Fruit fly (Drosophila melanogaster): ENCODE measurements around the gene CG9396.

Gene CG9396

dm6 chr3R:9604445-9605020 lies 33.1 kb upstream of the CG9396 start:
- TF ChIP-seq Ravus (GFP tag; IDR thresholded peaks at IDR 0.05) = no peak
- TF ChIP-seq Nf-YA (GFP tag; IDR thresholded peaks at IDR 0.05) = no peak
- TF ChIP-seq Antp (GFP tag; optimal IDR thresholded peaks at IDR 0.05) = no peak
- peak; percentile 82 for TF ChIP-seq zen (tag; optimal IDR thresholded peaks at IDR 0.05)
- 0 out of 4 replicates have a peak, but pooled peaks have one; percentile 21 for TF ChIP-seq chinmo (GFP tag; IDR thresholded peaks at IDR 0.05; ENCODE audit: partially characterized antibody)
- TF ChIP-seq CG9876 (GFP tag; optimal IDR thresholded peaks at IDR 0.05) = no peak
- TF ChIP-seq CG33557 (GFP tag; optimal IDR thresholded peaks at IDR 0.05) = no peak
- TF ChIP-seq CG11456 (GFP tag; IDR thresholded peaks at IDR 0.05) = no peak
- TF ChIP-seq cad (GFP tag; optimal IDR thresholded peaks at IDR 0.05) = peak; percentile 87
- no peak for TF ChIP-seq CG18262 (tag; optimal IDR thresholded peaks at IDR 0.05)
- TF ChIP-seq NC2α (GFP tag; optimal IDR thresholded peaks at IDR 0.05) = no peak
- TF ChIP-seq CG12744 (GFP tag; optimal IDR thresholded peaks at IDR 0.05) = no peak
- TF ChIP-seq cg (GFP tag; optimal IDR thresholded peaks at IDR 0.05) = peak; percentile 10
- TF ChIP-seq CG9609 (GFP tag; optimal IDR thresholded peaks at IDR 0.05) = no peak
- TF ChIP-seq tin (GFP tag; optimal IDR thresholded peaks at IDR 0.05) = no peak
- TF ChIP-seq vfl (GFP tag; optimal IDR thresholded peaks at IDR 0.05) = no peak
- TF ChIP-seq pros (GFP tag; optimal IDR thresholded peaks at IDR 0.05) = peak; percentile 46
- no peak for TF ChIP-seq CG9727 (GFP tag; optimal IDR thresholded peaks at IDR 0.05)
- no peak for TF ChIP-seq lbe (GFP tag; optimal IDR thresholded peaks at IDR 0.05)
- no peak for TF ChIP-seq Max (GFP tag; optimal IDR thresholded peaks at IDR 0.05)
- TF ChIP-seq aop (GFP tag; IDR thresholded peaks at IDR 0.05) = no peak
- no peak for TF ChIP-seq CG13296 (GFP tag; optimal IDR thresholded peaks at IDR 0.05)
- TF ChIP-seq CG2202 (tag; optimal IDR thresholded peaks at IDR 0.05) = no peak
- TF ChIP-seq CG4404 (GFP tag; IDR thresholded peaks at IDR 0.05) = no peak
- no peak for TF ChIP-seq en (GFP tag; optimal IDR thresholded peaks at IDR 0.05)
- TF ChIP-seq Lhr (GFP tag; optimal IDR thresholded peaks at IDR 0.05) = no peak
- peak; percentile 77 for TF ChIP-seq hth (optimal IDR thresholded peaks at IDR 0.05)
- peak; percentile 15; the same call in 1 of the 3 replicates for TF ChIP-seq ci (GFP tag; IDR thresholded peaks at IDR 0.05)
- TF ChIP-seq ara (GFP tag; IDR thresholded peaks at IDR 0.05) = no peak
- TF ChIP-seq Ets97D (GFP tag; optimal IDR thresholded peaks at IDR 0.05) = no peak
- TF ChIP-seq Hmr (GFP tag; optimal IDR thresholded peaks at IDR 0.05) = no peak
- no peak for TF ChIP-seq Gsc (GFP tag; IDR thresholded peaks at IDR 0.05)
- peak; percentile 67 for TF ChIP-seq CG15479 (GFP tag; optimal IDR thresholded peaks at IDR 0.05)
- no peak for TF ChIP-seq Bdp1 (GFP tag; optimal IDR thresholded peaks at IDR 0.05)
- TF ChIP-seq CG2875 (GFP tag; optimal IDR thresholded peaks at IDR 0.05) = no peak
- no peak for TF ChIP-seq br (optimal IDR thresholded peaks at IDR 0.05)
- no peak for TF ChIP-seq seq (GFP tag; IDR thresholded peaks at IDR 0.05)
- no peak for TF ChIP-seq CG34422 (GFP tag; IDR thresholded peaks at IDR 0.05)
- TF ChIP-seq sug (tag; optimal IDR thresholded peaks at IDR 0.05) = no peak
- TF ChIP-seq Ets65A (GFP tag) = peak; percentile 56
- no peak for TF ChIP-seq CG11723 (GFP tag; optimal IDR thresholded peaks at IDR 0.05)
- TF ChIP-seq grn (GFP tag; optimal IDR thresholded peaks at IDR 0.05) = peak; percentile 49
- TF ChIP-seq CG12391 (tag; optimal IDR thresholded peaks at IDR 0.05) = no peak
- no peak for TF ChIP-seq CG18764 (GFP tag; optimal IDR thresholded peaks at IDR 0.05)
- no peak for TF ChIP-seq CG10959 (GFP tag; IDR thresholded peaks at IDR 0.05)
- no peak for TF ChIP-seq MESR4 (GFP tag; optimal IDR thresholded peaks at IDR 0.05)
- TF ChIP-seq CG1602 (GFP tag; optimal IDR thresholded peaks at IDR 0.05) = no peak
- no peak for TF ChIP-seq Hr3 (GFP tag; optimal IDR thresholded peaks at IDR 0.05)
- TF ChIP-seq Doc2 (GFP tag; IDR thresholded peaks at IDR 0.05) = no peak
- TF ChIP-seq kni (GFP tag; optimal IDR thresholded peaks at IDR 0.05) = peak; percentile 22
- no peak for TF ChIP-seq Jarid2 (GFP tag; optimal IDR thresholded peaks at IDR 0.05)
- TF ChIP-seq tll (GFP tag; optimal IDR thresholded peaks at IDR 0.05) = peak in 1 of 2 experiments; percentile 90

All from whole organism, embryonic.